Fruit fly (Drosophila melanogaster) whole organism, embryonic: Measurements from ENCODE around the gene Ubc6.

Experiments used
- CG11093 ChIP-seq: fragments of 200-800 bp; sonication (Bioruptor generic); IDR thresholded peaks from 3 replicates; pipeline ENCODE4 v1.3.6; 2022; ENCODE audit warnings: missing biosample characterization, missing genetic modification characterization
- CG11504 ChIP-seq: fragments of 200-800 bp; sonication (Bioruptor generic); optimal IDR thresholded peaks from 3 replicates; lab custom pipeline; 2019; ENCODE audit warnings: missing biosample characterization, mild to moderate bottlenecking, missing genetic modification characterization, moderate library complexity
- CG12155 ChIP-seq: fragments of 200-800 bp; sonication (Bioruptor generic); optimal IDR thresholded peaks from 3 replicates; lab custom pipeline; 2016; ENCODE audit warnings: missing biosample characterization, missing genetic modification characterization
- CG12744 ChIP-seq: fragments of 200-800 bp; sonication (Bioruptor generic); optimal IDR thresholded peaks from 2 replicates; lab custom pipeline; 2016; ENCODE audit warnings: missing biosample characterization, missing genetic modification characterization
- CG14050 ChIP-seq: fragments of 200-800 bp; sonication (Bioruptor generic); IDR thresholded peaks from 3 replicates; pipeline ENCODE4 v1.3.6; 2022; ENCODE audit warnings: missing biosample characterization, missing genetic modification characterization
- CG14441 ChIP-seq: fragments of 200-800 bp; sonication (Bioruptor generic); IDR thresholded peaks from 2 replicates; pipeline ENCODE4 v1.3.6; 2022; ENCODE audit warnings: missing biosample characterization, missing genetic modification characterization
- CG14667 ChIP-seq: fragments of 200-800 bp; sonication (Bioruptor generic); IDR thresholded peaks from 2 replicates; pipeline ENCODE4 v1.3.6; 2022; ENCODE audit warnings: missing biosample characterization, missing genetic modification characterization
- CG17186 ChIP-seq: fragments of 200-800 bp; sonication (Bioruptor generic); optimal IDR thresholded peaks from 3 replicates; lab custom pipeline; 2017; ENCODE audit warnings: missing biosample characterization, missing genetic modification reagents, missing genetic modification characterization
- CG17361 ChIP-seq: fragments of 200-800 bp; sonication (Bioruptor generic); IDR thresholded peaks from 3 replicates; pipeline ENCODE4 v1.3.6; 2022; ENCODE audit warnings: missing biosample characterization, missing genetic modification characterization
- CG1832 ChIP-seq: fragments of 200-800 bp; sonication (Bioruptor generic); optimal IDR thresholded peaks from 2 replicates; lab custom pipeline; 2017; ENCODE audit warnings: missing biosample characterization, mild to moderate bottlenecking, missing genetic modification characterization, inconsistent platforms
- CG18764 ChIP-seq: fragments of 200-800 bp; sonication (Bioruptor generic); optimal IDR thresholded peaks from 3 replicates; lab custom pipeline; 2016; ENCODE audit warnings: missing biosample characterization, missing genetic modification characterization
- CG4282 ChIP-seq: fragments of 200-800 bp; sonication (Bioruptor generic); optimal IDR thresholded peaks from 2 replicates; lab custom pipeline; 2016; ENCODE audit warnings: missing biosample characterization, missing genetic modification characterization
- CG6689 ChIP-seq: fragments of 200-800 bp; sonication (Bioruptor generic); IDR thresholded peaks from 2 replicates; pipeline ENCODE4 v1.3.6; 2022; ENCODE audit warnings: missing biosample characterization, missing genetic modification characterization
- CG7372 ChIP-seq: fragments of 200-800 bp; sonication (Bioruptor generic); IDR thresholded peaks from 2 replicates; pipeline ENCODE4 v1.3.6; 2022; ENCODE audit warnings: missing biosample characterization, missing genetic modification characterization
- CG9817 ChIP-seq: fragments of 200-800 bp; sonication (Bioruptor generic); optimal IDR thresholded peaks from 2 replicates; lab custom pipeline; 2018; ENCODE audit warnings: missing biosample characterization, mild to moderate bottlenecking, missing genetic modification characterization, moderate library complexity
- D19A ChIP-seq: fragments of 200-800 bp; optimal IDR thresholded peaks from 3 replicates; lab custom pipeline; 2019; ENCODE audit warnings: missing biosample characterization, mild to moderate bottlenecking, missing genetic modification characterization, moderate library complexity
- Dek ChIP-seq: fragments of 200-800 bp; sonication (Bioruptor generic); optimal IDR thresholded peaks from 3 replicates; lab custom pipeline; 2019; ENCODE audit warnings: missing biosample characterization, mild to moderate bottlenecking, missing genetic modification characterization, moderate library complexity
- Drgx ChIP-seq: fragments of 200-800 bp; sonication (Bioruptor generic); IDR thresholded peaks from 2 replicates; pipeline ENCODE4 v1.3.6; 2022; ENCODE audit warnings: missing biosample characterization, missing genetic modification characterization
- E2f1 ChIP-seq: fragments of 200-800 bp; sonication (Bioruptor generic); IDR thresholded peaks from 2 replicates; pipeline ENCODE4 v1.3.6; 2022; ENCODE audit warnings: missing biosample characterization, missing genetic modification characterization
- Fer1 ChIP-seq: fragments of 200-800 bp; sonication (Bioruptor generic); optimal IDR thresholded peaks from 2 replicates; lab custom pipeline; 2017; ENCODE audit warnings: missing biosample characterization, mild to moderate bottlenecking, missing genetic modification characterization
- Hr3 ChIP-seq: fragments of 200-800 bp; sonication (Bioruptor generic); optimal IDR thresholded peaks from 3 replicates; lab custom pipeline; 2016; ENCODE audit warnings: missing biosample characterization, missing genetic modification characterization
- Hr39 ChIP-seq: fragments of >200 bp; optimal IDR thresholded peaks from 2 replicates; lab custom pipeline; 2017
- Mes4 ChIP-seq: fragments of 200-800 bp; sonication (Bioruptor generic); optimal IDR thresholded peaks from 2 replicates; lab custom pipeline; 2016; ENCODE audit warnings: missing biosample characterization, missing genetic modification characterization
- NC2β ChIP-seq: fragments of 200-800 bp; sonication (Bioruptor generic); optimal IDR thresholded peaks from 2 replicates; lab custom pipeline; 2016; ENCODE audit warnings: missing biosample characterization, missing genetic modification characterization
- NFAT ChIP-seq: fragments of 200-800 bp; sonication (Bioruptor generic); IDR thresholded peaks from 2 replicates; pipeline ENCODE4 v1.3.6; 2022; ENCODE audit warnings: missing biosample characterization, missing genetic modification characterization
- Oli ChIP-seq: fragments of 200-800 bp; sonication (Bioruptor generic); optimal IDR thresholded peaks from 2 replicates; lab custom pipeline; 2018; ENCODE audit warnings: missing biosample characterization, mild to moderate bottlenecking, missing genetic modification characterization, moderate library complexity
- Ptx1 ChIP-seq: fragments of 200-800 bp; sonication (Bioruptor generic); IDR thresholded peaks from 2 replicates; pipeline ENCODE4 v1.3.6; 2022; ENCODE audit warnings: missing biosample characterization, missing genetic modification characterization
- Sry-β ChIP-seq: fragments of 200-800 bp; sonication (Bioruptor generic); optimal IDR thresholded peaks from 2 replicates; lab custom pipeline; 2018; ENCODE audit warnings: missing biosample characterization, mild to moderate bottlenecking, missing genetic modification characterization, moderate library complexity
- Xbp1 ChIP-seq: fragments of 200-800 bp; sonication (Bioruptor generic); optimal IDR thresholded peaks from 3 replicates; lab custom pipeline; 2016; ENCODE audit warnings: missing biosample characterization, mild to moderate bottlenecking, missing genetic modification characterization
- Xrp1 ChIP-seq: fragments of 200-800 bp; sonication (Bioruptor generic); IDR thresholded peaks from 2 replicates; pipeline ENCODE4 v1.3.6; 2022; ENCODE audit warnings: missing biosample characterization, missing genetic modification characterization
- aop ChIP-seq: fragments of 200-800 bp; sonication (Bioruptor generic); IDR thresholded peaks from 2 replicates; pipeline ENCODE4 v1.3.6; 2022; ENCODE audit warnings: missing biosample characterization, missing genetic modification characterization
- cato ChIP-seq: fragments of 200-800 bp; sonication (Bioruptor generic); optimal IDR thresholded peaks from 2 replicates; lab custom pipeline; 2016; ENCODE audit warnings: missing biosample characterization, missing genetic modification characterization, borderline replicate concordance
- cg ChIP-seq: fragments of 200-800 bp; sonication (Bioruptor generic); optimal IDR thresholded peaks from 3 replicates; lab custom pipeline; 2019; ENCODE audit warnings: missing biosample characterization, mild to moderate bottlenecking, missing genetic modification characterization, moderate library complexity
- chinmo ChIP-seq: fragments of 200-800 bp; sonication (Bioruptor generic); IDR thresholded peaks from 4 replicates; pipeline ENCODE4 v1.3.6; 2022; ENCODE audit warnings: missing biosample characterization, missing genetic modification characterization; ENCODE audit not compliant: partially characterized antibody
- fd96Cb ChIP-seq: fragments of 200-800 bp; sonication (Bioruptor generic); optimal IDR thresholded peaks from 2 replicates; lab custom pipeline; 2018; ENCODE audit warnings: missing biosample characterization, mild to moderate bottlenecking, missing genetic modification characterization, moderate library complexity
- gem ChIP-seq: fragments of 200-800 bp; sonication (Bioruptor generic); optimal IDR thresholded peaks from 2 replicates; lab custom pipeline; 2019; ENCODE audit warnings: missing biosample characterization, mild to moderate bottlenecking, missing genetic modification characterization, moderate library complexity
- otp ChIP-seq: fragments of 200-800 bp; sonication (Bioruptor generic); IDR thresholded peaks from 3 replicates; pipeline ENCODE4, ENCODE4 v1.3.6; 2022; ENCODE audit warnings: missing biosample characterization, missing genetic modification characterization
- phol ChIP-seq: fragments of 200-800 bp; sonication (Bioruptor generic); optimal IDR thresholded peaks from 3 replicates; lab custom pipeline; 2018; ENCODE audit warnings: missing biosample characterization, mild to moderate bottlenecking, missing genetic modification characterization, moderate library complexity
- pros ChIP-seq: fragments of 200-800 bp; sonication (Bioruptor generic); optimal IDR thresholded peaks from 3 replicates; lab custom pipeline; 2019; ENCODE audit warnings: missing biosample characterization, mild to moderate bottlenecking, missing genetic modification characterization, moderate library complexity
- repo ChIP-seq: fragments of 200-800 bp; sonication (Bioruptor generic); optimal IDR thresholded peaks from 2 replicates; lab custom pipeline; 2016; ENCODE audit warnings: missing biosample characterization, missing genetic modification characterization
- shn ChIP-seq: fragments of 200-800 bp; sonication (Bioruptor generic); optimal IDR thresholded peaks from 3 replicates; lab custom pipeline; 2016; ENCODE audit warnings: missing biosample characterization, missing genetic modification characterization
- slou ChIP-seq: fragments of 200-800 bp; sonication (Bioruptor generic); optimal IDR thresholded peaks from 3 replicates; lab custom pipeline; 2016; ENCODE audit warnings: missing biosample characterization, missing genetic modification characterization
- toy ChIP-seq: fragments of 200-800 bp; sonication (Bioruptor generic); IDR thresholded peaks from 2 replicates; pipeline ENCODE4 v1.3.6; 2022; ENCODE audit warnings: missing biosample characterization, missing genetic modification characterization
- trem ChIP-seq: fragments of 200-800 bp; optimal IDR thresholded peaks from 3 replicates; lab custom pipeline; 2019; ENCODE audit warnings: missing biosample characterization, mild to moderate bottlenecking, missing genetic modification characterization, moderate library complexity
- unpg ChIP-seq: fragments of 200-800 bp; sonication (Bioruptor generic); optimal IDR thresholded peaks from 3 replicates; lab custom pipeline; 2018; ENCODE audit warnings: missing biosample characterization, mild to moderate bottlenecking, missing genetic modification characterization, moderate library complexity
- z ChIP-seq: fragments of 200-800 bp; sonication (Bioruptor generic); IDR thresholded peaks from 3 replicates; pipeline ENCODE4 v1.3.6; 2022; ENCODE audit warnings: missing biosample characterization, missing genetic modification characterization

Gene Ubc6

DNA sequence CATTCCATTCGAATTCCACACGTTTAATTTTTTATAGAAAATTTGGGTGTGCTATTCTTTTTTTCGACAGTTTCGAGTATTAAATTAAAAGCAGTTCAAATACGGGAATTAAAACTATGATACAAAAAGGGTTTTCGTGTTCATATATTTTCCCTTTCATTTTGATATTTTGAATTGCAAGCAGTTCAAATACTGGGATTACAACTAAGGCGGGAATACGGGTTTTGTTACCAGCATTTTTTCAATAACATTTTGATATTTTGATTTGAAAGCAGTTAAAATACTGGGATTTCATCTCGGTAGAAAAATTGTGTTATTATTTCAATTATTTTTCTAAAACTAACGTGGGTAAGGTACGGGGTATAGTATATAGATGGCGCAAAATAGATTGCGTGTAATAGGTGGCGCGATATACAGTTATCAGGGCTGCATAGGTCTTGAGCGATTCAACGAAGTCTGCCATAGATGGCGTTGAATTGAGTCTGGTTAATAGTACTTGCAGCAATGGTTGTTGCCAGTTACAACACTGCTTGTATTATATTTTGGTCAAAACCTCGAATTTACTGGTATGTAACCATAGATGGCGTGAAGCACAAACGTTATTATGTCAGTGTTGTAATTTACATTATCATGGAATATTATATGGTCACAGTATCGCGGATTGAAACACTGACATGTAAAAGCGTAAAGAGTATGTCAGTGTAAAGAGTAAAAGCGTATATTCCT lies 18.1 kb upstream of the Ubc6 start (continued):
- TF ChIP-seq CG14050 (GFP tag; lab: Robert Waterston, UW): no peak
- peak; percentile 36 for TF ChIP-seq fd96Cb (tag; lab: Kevin White, UChicago)
- peak; percentile 62 for TF ChIP-seq trem
- TF ChIP-seq CG17361 (GFP tag; lab: Robert Waterston, UW): peak; percentile 11; the same call in 1 of the 3 replicates
- TF ChIP-seq CG12744 (GFP tag; lab: Kevin White, UChicago): peak; percentile 1
- TF ChIP-seq unpg (GFP tag; lab: Kevin White, UChicago): peak; percentile 27
- TF ChIP-seq Ptx1 (GFP tag; lab: Robert Waterston, UW): peak; percentile 76
- TF ChIP-seq CG6689 (GFP tag; lab: Robert Waterston, UW): no peak
- TF ChIP-seq CG11093 (GFP tag; lab: Robert Waterston, UW): no peak
- peak; percentile 70 for TF ChIP-seq shn (GFP tag; lab: Kevin White, UChicago)
- no peak for TF ChIP-seq Sry-β
- peak; percentile 62 for TF ChIP-seq Mes4 (GFP tag; lab: Kevin White, UChicago)
- peak; percentile 66 for TF ChIP-seq NC2β (GFP tag; lab: Kevin White, UChicago)
- no peak for TF ChIP-seq pros
- peak; percentile 67 for TF ChIP-seq CG9817 (tag; lab: Kevin White, UChicago)
- TF ChIP-seq NFAT: peak; percentile 86
- TF ChIP-seq CG12155: peak; percentile 61
- no peak for TF ChIP-seq toy (GFP tag; lab: Robert Waterston, UW)
- TF ChIP-seq repo (GFP tag; lab: Kevin White, UChicago): peak; percentile 67
- TF ChIP-seq aop: no peak
- TF ChIP-seq Xbp1 (GFP tag; lab: Kevin White, UChicago): peak; percentile 87
- peak; percentile 35 for TF ChIP-seq Dek (tag; lab: Kevin White, UChicago)
- TF ChIP-seq cato: no peak
- TF ChIP-seq Fer1 (GFP tag; lab: Kevin White, UChicago): no peak
- no peak for TF ChIP-seq CG17186 (GFP tag; lab: Kevin White, UChicago)
- TF ChIP-seq chinmo (GFP tag; lab: Robert Waterston, UW): peak; percentile 80; the same call in 2 of the 4 replicates
- TF ChIP-seq z (GFP tag; lab: Robert Waterston, UW): no peak; the same call in 2 of the 3 replicates
- TF ChIP-seq Hr39 (lab: Kevin White, UChicago): no peak
- TF ChIP-seq Oli: no peak
- TF ChIP-seq Drgx: no peak
- TF ChIP-seq Hr3 (GFP tag; lab: Kevin White, UChicago): peak; percentile 64
- TF ChIP-seq cg (GFP tag; lab: Kevin White, UChicago): no peak
- TF ChIP-seq CG14667 (GFP tag; lab: Robert Waterston, UW): no peak
- TF ChIP-seq CG4282 (GFP tag; lab: Kevin White, UChicago): peak; percentile 70
- peak; percentile 60 for TF ChIP-seq CG14441 (GFP tag; lab: Robert Waterston, UW)
- TF ChIP-seq E2f1 (GFP tag; lab: Robert Waterston, UW): no peak
- TF ChIP-seq slou: peak; percentile 36
- TF ChIP-seq CG18764 (GFP tag; lab: Kevin White, UChicago): peak; percentile 13
- peak; percentile 58; the same call in 1 of the 3 replicates for TF ChIP-seq otp (GFP tag; lab: Robert Waterston, UW)
- 0 out of 2 replicates have a peak, but pooled peaks have one; percentile 6 for TF ChIP-seq Xrp1 (GFP tag; lab: Robert Waterston, UW)
- TF ChIP-seq CG7372 (GFP tag; lab: Robert Waterston, UW): no peak; the same call in 1 of the 2 replicates
- no peak for TF ChIP-seq D19A
- peak; percentile 45 for TF ChIP-seq phol (tag; lab: Kevin White, UChicago)
- TF ChIP-seq gem: peak; percentile 58
- TF ChIP-seq CG1832 (GFP tag; lab: Kevin White, UChicago): no peak
- peak; percentile 59 for TF ChIP-seq CG11504 (tag; lab: Kevin White, UChicago)
